Worm (Caenorhabditis elegans): ENCODE measurements around the gene nep-8.

ce11 chrII:3368097-3368496 lies 35.5 kb upstream of the nep-8 start, which contains the start of gene Y49F6C.7:
- TF ChIP-seq fos-1 (tag; optimal IDR thresholded peaks at IDR 0.05) (no peak), Y75B8A.6 (GFP tag; IDR thresholded peaks at IDR 0.05) (no peak), lin-29 (GFP tag; IDR thresholded peaks at IDR 0.05) (no peak), ceh-20 (GFP tag; IDR thresholded peaks at IDR 0.05) (no peak), nhr-28 (tag; optimal IDR thresholded peaks at IDR 0.05) (no peak), lin-1 (GFP tag; IDR thresholded peaks at IDR 0.05) (no peak)
